Worm (Caenorhabditis elegans): Measurements from ENCODE around the gene glb-4.

glb-4 gene

DNA sequence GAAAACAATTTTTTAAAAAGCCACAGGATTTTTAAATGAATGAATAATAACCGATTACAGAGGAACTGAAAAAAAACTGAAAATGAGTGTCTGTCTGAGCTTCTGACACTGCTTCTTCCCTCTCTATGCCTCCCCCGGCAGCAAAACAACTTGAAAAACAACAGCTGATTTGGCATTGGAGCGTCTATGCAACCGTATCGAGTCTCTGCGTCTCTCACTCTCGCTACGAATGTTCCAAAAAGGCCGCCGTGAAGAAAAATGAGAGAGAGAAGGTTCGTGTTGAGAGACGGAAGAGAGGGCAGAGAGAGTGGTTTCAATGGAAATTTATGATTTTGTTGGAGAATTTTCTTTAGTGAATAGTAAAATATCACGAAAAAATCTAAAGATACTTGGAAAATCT is 8.0 kb downstream of the glb-4 start (continued):
- TF ChIP-seq ztf-4 (tag; optimal IDR thresholded peaks at IDR 0.05) (no peak), fkh-10 (GFP tag; optimal IDR thresholded peaks at IDR 0.05) (no peak), lin-15B (tag; optimal IDR thresholded peaks at IDR 0.05) (peak; percentile 82), nhr-76 (tag; optimal IDR thresholded peaks at IDR 0.05) (no peak), sea-2 (GFP tag; optimal IDR thresholded peaks at IDR 0.05) (no peak), ceh-16 (tag; optimal IDR thresholded peaks at IDR 0.05) (no peak), ama-1 (optimal IDR thresholded peaks at IDR 0.05) (no peak), nhr-25 (tag; optimal IDR thresholded peaks at IDR 0.05) (peak; percentile 83), nhr-11 (tag; optimal IDR thresholded peaks at IDR 0.05) (no peak), nhr-23 (tag; optimal IDR thresholded peaks at IDR 0.05) (peak; percentile 72), nhr-12 (tag; optimal IDR thresholded peaks at IDR 0.05) (no peak), elt-2 (tag; optimal IDR thresholded peaks at IDR 0.05) (peak; percentile 48), egl-5 (tag; optimal IDR thresholded peaks at IDR 0.05) (peak; percentile 80), nhr-77 (tag; optimal IDR thresholded peaks at IDR 0.05) (no peak), mdl-1 (tag; optimal IDR thresholded peaks at IDR 0.05) (no peak), jun-1 (tag; optimal IDR thresholded peaks at IDR 0.05) (no peak), nhr-67 (tag; optimal IDR thresholded peaks at IDR 0.05) (no peak), daf-12 (tag; optimal IDR thresholded peaks at IDR 0.05) (no peak), nhr-43 (tag; optimal IDR thresholded peaks at IDR 0.05; ENCODE audit: poor library complexity, severe bottlenecking) (no peak), nfya-1 (tag; optimal IDR thresholded peaks at IDR 0.05; ENCODE audit: insufficient read depth) (peak; percentile 76), pqm-1 (tag; optimal IDR thresholded peaks at IDR 0.05) (peak; percentile 29), ztf-11 (tag; optimal IDR thresholded peaks at IDR 0.05) (no peak), unc-62 (GFP tag; optimal IDR thresholded peaks at IDR 0.05) (no peak)

DNA sequence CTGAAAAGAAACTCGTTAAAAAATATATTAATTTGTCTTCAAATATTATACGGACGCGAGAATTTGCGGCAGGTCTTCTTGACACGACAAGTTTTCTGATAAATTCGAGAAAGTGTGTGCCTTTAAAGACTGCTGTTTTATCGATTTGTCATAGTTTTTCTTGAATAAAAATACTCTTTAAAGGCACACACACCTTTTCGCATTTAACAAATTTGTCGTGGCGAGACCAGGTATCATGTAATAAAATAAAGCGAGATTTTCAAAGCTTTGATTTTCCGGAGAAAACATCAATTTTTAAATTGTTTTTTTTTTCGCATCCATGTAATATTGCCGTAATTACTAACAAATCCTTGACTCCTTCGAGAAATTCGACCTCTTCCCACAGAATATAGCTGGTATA is 9.8 kb downstream of the glb-4 start:
- no peak for TF ChIP-seq nhr-28 (tag; optimal IDR thresholded peaks at IDR 0.05)
- no peak for TF ChIP-seq mml-1 (tag; optimal IDR thresholded peaks at IDR 0.05)
- TF ChIP-seq lin-15B (tag; optimal IDR thresholded peaks at IDR 0.05) = no peak
- no peak for TF ChIP-seq hmg-11 (tag; optimal IDR thresholded peaks at IDR 0.05)
- TF ChIP-seq ama-1 (optimal IDR thresholded peaks at IDR 0.05) = no peak
- TF ChIP-seq nhr-77 (tag; optimal IDR thresholded peaks at IDR 0.05) = no peak
- TF ChIP-seq sea-2 (GFP tag; optimal IDR thresholded peaks at IDR 0.05) = no peak
- TF ChIP-seq nhr-12 (tag; optimal IDR thresholded peaks at IDR 0.05) = no peak
- no peak for TF ChIP-seq fkh-2 (tag; optimal IDR thresholded peaks at IDR 0.05)
- TF ChIP-seq elt-2 (tag; optimal IDR thresholded peaks at IDR 0.05) = no peak
- no peak for TF ChIP-seq ztf-11 (tag; optimal IDR thresholded peaks at IDR 0.05)
- no peak for TF ChIP-seq skn-1 (tag; optimal IDR thresholded peaks at IDR 0.05)
- TF ChIP-seq lin-39 (tag; optimal IDR thresholded peaks at IDR 0.05) = no peak

DNA sequence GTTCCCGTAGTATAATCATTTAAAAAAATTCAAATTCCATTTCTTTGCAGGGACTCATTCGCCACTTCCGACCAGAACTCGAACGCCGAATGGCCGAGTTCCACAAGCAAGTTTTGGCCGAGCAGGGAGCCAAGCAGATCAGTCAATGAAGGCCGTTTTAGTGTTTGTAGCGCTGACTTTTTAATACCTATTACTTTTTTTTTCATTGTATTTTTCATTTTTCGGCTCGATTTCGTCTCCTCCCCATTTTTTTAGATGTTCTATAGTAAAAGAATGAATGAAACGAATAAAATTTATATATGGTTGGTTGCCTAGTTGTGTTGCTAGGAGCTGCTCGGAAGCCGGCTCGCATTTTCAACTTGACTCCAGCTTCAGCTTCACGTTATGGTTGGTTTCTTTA is 11.2 kb downstream of the glb-4 start, which contains the start of gene C09H10.4:
Gene C09H10.4 (plus strand): TSS at position 301 of the 400 bp plus-strand sequence.
- TF ChIP-seq ZK546.5 (tag; optimal IDR thresholded peaks at IDR 0.05) (no peak), ama-1 (optimal IDR thresholded peaks at IDR 0.05) (no peak), daf-12 (tag; optimal IDR thresholded peaks at IDR 0.05) (no peak), nhr-237 (tag; optimal IDR thresholded peaks at IDR 0.05) (no peak), sea-2 (GFP tag; optimal IDR thresholded peaks at IDR 0.05) (no peak), jun-1 (tag; optimal IDR thresholded peaks at IDR 0.05) (no peak), nhr-23 (tag; optimal IDR thresholded peaks at IDR 0.05) (no peak), ceh-82 (tag; optimal IDR thresholded peaks at IDR 0.05) (no peak), pqm-1 (tag; optimal IDR thresholded peaks at IDR 0.05) (no peak), unc-62 (GFP tag; optimal IDR thresholded peaks at IDR 0.05) (no peak), nhr-12 (tag; optimal IDR thresholded peaks at IDR 0.05) (no peak), fos-1 (tag; optimal IDR thresholded peaks at IDR 0.05) (no peak)

DNA sequence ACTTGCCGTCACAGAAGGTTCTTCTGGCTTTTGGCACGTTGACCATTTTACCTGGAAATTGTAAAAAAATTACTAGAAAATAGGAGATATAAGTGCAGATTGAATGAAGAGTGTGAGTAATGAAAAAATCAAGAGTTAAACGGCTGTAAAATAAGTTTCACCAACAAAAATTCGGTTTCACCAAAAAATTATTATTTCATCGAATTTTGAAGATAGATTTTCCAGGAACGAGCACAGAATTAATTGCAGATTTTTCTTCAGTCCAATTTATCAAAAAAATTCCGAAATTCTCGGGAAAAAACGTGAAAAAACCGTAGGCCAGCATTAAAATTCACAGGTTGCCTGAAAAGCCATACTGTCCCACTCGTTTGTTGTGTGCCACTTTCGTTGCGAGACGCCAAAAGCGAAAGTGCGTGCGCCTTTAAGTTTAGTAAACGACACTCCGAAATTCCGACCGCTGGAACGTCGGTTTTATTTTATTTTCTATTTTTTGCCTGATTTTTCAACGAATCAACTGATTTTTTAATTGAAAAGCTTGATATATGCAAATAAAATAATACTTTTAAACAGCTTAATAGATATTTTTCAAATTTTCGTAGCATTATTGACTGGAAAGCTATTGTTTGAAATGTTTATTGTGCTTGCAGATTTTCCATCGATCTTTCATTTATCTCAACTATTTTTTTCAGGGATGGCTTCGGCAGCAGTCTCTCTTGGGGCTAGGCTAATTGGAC is 13.7 kb downstream of the glb-4 start, which contains the start of the genes rpl-36.A and nuo-1:
Gene rpl-36.A (minus strand): TSS at position 51 of the 734 bp plus-strand sequence.
Gene nuo-1 (plus strand): TSS at position 684 of the 734 bp plus-strand sequence.
- TF ChIP-seq skn-1 (tag; optimal IDR thresholded peaks at IDR 0.05) (peak; percentile 83), aly-2 (tag; optimal IDR thresholded peaks at IDR 0.05) (no peak), hmg-11 (tag; optimal IDR thresholded peaks at IDR 0.05) (peak; percentile 79), ztf-4 (tag; optimal IDR thresholded peaks at IDR 0.05) (no peak), lsy-12 (tag; optimal IDR thresholded peaks at IDR 0.05) (peak; percentile 41), elt-3 (tag; optimal IDR thresholded peaks at IDR 0.05) (no peak), ama-1 (optimal IDR thresholded peaks at IDR 0.05) (peak; percentile 47), ZK546.5 (tag; optimal IDR thresholded peaks at IDR 0.05) (no peak), fos-1 (tag; optimal IDR thresholded peaks at IDR 0.05) (no peak), ztf-11 (tag; optimal IDR thresholded peaks at IDR 0.05) (no peak), sea-2 (GFP tag; optimal IDR thresholded peaks at IDR 0.05) (no peak), mml-1 (tag; optimal IDR thresholded peaks at IDR 0.05) (no peak), nhr-43 (tag; optimal IDR thresholded peaks at IDR 0.05; ENCODE audit: poor library complexity, severe bottlenecking) (peak; percentile 41), nhr-25 (tag; optimal IDR thresholded peaks at IDR 0.05) (peak; percentile 83), pqm-1 (tag; optimal IDR thresholded peaks at IDR 0.05) (peak; percentile 33), nfya-1 (tag; optimal IDR thresholded peaks at IDR 0.05; ENCODE audit: insufficient read depth) (peak; percentile 97), ceh-28 (tag; optimal IDR thresholded peaks at IDR 0.05) (peak; percentile 41), snpc-4 (tag; optimal IDR thresholded peaks at IDR 0.05) (peak; percentile 80), unc-39 (tag; optimal IDR thresholded peaks at IDR 0.05) (no peak), egl-5 (tag; optimal IDR thresholded peaks at IDR 0.05) (peak; percentile 96), nhr-76 (tag; optimal IDR thresholded peaks at IDR 0.05) (peak; percentile 21), nhr-67 (tag; optimal IDR thresholded peaks at IDR 0.05) (no peak), ceh-82 (tag; optimal IDR thresholded peaks at IDR 0.05) (no peak), nhr-28 (tag; optimal IDR thresholded peaks at IDR 0.05) (no peak), lin-15B (tag; optimal IDR thresholded peaks at IDR 0.05) (peak; percentile 92), egl-27 (tag; optimal IDR thresholded peaks at IDR 0.05) (no peak), R02D3.7 (tag; optimal IDR thresholded peaks at IDR 0.05) (peak; percentile 45), ceh-16 (tag; optimal IDR thresholded peaks at IDR 0.05) (no peak), mdl-1 (tag; optimal IDR thresholded peaks at IDR 0.05) (no peak), elt-2 (tag; optimal IDR thresholded peaks at IDR 0.05) (peak; percentile 45), elt-1 (tag; optimal IDR thresholded peaks at IDR 0.05) (no peak)
